Worm (Caenorhabditis elegans) whole organism, dauer: ENCODE data around the gene Y81G3A.4.

Experiments
- unc-62 ChIP-seq: sonication (generic microtip); optimal IDR thresholded peaks from 2 replicates; lab custom pipeline; 2017; ENCODE audit warnings: missing biosample characterization, missing genetic modification reagents, missing genetic modification characterization

The Y81G3A.4 gene

DNA sequence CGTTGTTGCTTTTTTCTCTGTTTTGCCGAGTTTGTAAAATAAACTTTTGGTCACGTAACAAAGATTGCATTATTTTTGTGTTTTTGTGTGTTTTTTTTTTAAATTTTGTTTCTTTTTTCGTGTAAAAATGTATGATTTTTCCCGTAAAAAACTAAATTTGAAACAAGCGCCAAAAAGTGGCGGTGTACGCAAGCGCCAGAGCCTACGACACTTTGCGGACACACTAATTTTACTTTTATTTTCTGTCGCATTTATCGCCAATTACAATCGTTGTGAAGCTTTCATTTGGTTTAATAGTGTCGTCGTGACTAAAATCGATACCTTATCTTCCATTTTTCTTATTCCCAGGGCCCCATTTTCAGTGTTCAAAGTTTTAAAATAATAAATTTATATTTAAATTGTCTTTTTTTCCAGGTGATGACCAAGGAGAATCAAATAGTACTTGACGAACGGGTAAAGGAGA is 7.4 kb upstream of the Y81G3A.4 start, which contains the start of the genes Y81G3A.1 and gcn-2:
TSS of gene Y81G3A.1 (minus strand) at position 175 of the 463 bp plus-strand sequence.
TSS of gene gcn-2 (plus strand) at position 413 of the 463 bp plus-strand sequence.
- TF ChIP-seq unc-62 = no peak

- no peak for TF ChIP-seq unc-62
Observed at ce11 chrII:13085951-13086350, 5.3 kb upstream of the Y81G3A.4 start.

ce11 chrII:13091857-13092256 is 634 bp downstream of the Y81G3A.4 start:
- no peak for TF ChIP-seq unc-62

DNA sequence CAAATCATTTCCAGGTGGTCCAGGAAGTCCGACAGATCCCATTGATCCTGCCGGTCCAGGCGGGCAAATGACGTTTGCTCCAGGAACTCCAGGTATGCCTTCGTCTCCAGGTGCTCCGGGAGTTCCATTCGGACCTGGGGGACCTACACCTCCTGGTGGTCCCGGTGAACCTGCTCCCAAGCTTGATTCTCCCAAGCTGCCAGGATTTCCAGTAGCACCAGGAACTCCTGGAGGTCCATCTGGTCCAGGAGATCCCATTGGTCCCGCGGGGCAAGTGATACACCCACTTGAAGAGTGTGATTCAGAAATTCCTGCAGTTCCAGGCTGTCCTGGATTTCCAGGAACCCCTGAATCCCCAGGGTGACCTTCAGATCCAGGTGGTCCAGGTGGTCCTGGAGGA is 5.1 kb downstream of the Y81G3A.4 start:
- no peak for TF ChIP-seq unc-62

- TF ChIP-seq unc-62 = no peak
Observed at ce11 chrII:13098175-13098574, 7.0 kb downstream of the Y81G3A.4 start, which contains the start of gene col-86. Gene col-86 (minus strand): TSS chrII:13098275.

- no peak for TF ChIP-seq unc-62
Observed at ce11 chrII:13107719-13108118, 16.5 kb downstream of the Y81G3A.4 start, which contains the start of gene pqn-32. Gene pqn-32 (plus strand): TSS chrII:13108019.

- TF ChIP-seq unc-62 = no peak
Observed at ce11 chrII:13116710-13117109, 25.5 kb downstream of the Y81G3A.4 start, which contains the start of gene rict-1. Gene rict-1 (minus strand): TSS chrII:13116810.

DNA sequence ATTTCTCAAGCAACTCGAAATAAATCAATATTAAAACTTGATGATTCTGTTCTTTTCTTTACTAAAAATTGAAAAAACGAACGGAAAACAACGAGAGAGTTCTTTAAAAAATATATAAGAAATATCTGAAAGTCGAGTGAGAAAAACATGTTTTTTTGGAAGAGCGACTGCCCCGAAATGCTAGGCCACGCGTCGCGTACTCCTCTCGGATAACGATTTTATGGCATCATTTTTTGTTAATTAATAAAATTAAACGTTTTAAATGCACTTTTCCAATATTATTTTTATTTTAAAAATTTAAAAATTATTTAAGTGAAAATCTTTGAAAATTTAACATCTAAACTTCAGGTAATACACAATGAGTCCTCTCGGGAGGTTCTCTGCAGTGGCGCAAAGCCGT is 25.9 kb downstream of the Y81G3A.4 start, which contains the start of gene gfm-1:
TSS of gene gfm-1 (plus strand) at position 349 of the 400 bp plus-strand sequence.
- TF ChIP-seq unc-62 = no peak

- no peak for TF ChIP-seq unc-62
Observed at ce11 chrII:13122720-13123119, 31.5 kb downstream of the Y81G3A.4 start, which contains the start of gene bath-45. Gene bath-45 (plus strand): TSS chrII:13123020.

DNA sequence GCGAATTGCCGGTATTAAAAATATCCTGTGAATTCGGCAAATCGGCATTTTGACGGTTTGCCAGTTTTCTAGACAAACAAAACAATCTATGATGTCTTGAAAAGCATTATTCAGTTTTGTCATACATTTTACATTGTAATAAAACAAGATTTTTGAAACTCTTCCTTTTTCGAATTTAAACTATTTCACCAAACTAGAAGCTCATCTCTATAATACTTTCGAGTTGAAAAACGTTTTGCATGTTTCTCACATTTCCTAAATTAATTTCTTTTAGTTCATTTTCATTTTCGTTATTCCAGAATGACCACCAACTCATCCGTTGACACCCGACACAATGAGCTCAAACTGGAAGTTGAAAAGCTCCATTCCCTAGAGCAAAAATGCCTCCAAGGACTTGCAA is 38.4 kb downstream of the Y81G3A.4 start, which contains the start of gene F29C12.6:
TSS of gene F29C12.6 (plus strand) at position 301 of the 400 bp plus-strand sequence.
- TF ChIP-seq unc-62 = no peak

ce11 chrII:13130576-13130975 is 39.4 kb downstream of the Y81G3A.4 start:
- no peak for TF ChIP-seq unc-62

ce11 chrII:13139573-13139972 is 48.4 kb downstream of the Y81G3A.4 start:
- no peak for TF ChIP-seq unc-62

- TF ChIP-seq unc-62 = no peak
Observed at ce11 chrII:13142372-13142771, 51.1 kb downstream of the Y81G3A.4 start.
